Worm (Caenorhabditis elegans): ENCODE results near the gene nhr-31.

DNA sequence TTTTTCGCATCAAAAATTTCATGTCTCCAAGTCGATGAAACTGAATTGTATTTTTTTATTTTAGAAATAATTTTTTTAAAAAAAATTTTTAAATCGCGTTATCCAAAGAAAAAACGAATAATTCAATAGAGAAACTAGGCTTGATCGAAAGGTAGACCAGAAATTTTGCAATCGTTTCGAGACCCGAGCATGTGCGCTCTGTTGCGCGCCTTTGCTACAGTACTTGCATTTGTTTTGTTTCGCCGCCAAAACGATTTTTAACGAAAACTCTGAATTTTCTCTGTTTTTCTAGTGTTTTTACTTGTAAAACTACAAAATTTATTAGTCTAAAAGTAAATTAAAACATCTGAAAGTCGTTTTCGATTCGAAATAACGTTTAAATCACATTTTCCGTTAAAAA is 32.0 kb upstream of the nhr-31 start:
- TF ChIP-seq nhr-77 (tag; optimal IDR thresholded peaks at IDR 0.05) = no peak
- TF ChIP-seq zag-1 (tag; optimal IDR thresholded peaks at IDR 0.05) = no peak
- TF ChIP-seq ama-1 (optimal IDR thresholded peaks at IDR 0.05) = no peak
- no peak for TF ChIP-seq fkh-10 (GFP tag; optimal IDR thresholded peaks at IDR 0.05)
- no peak for TF ChIP-seq hmg-11 (tag; optimal IDR thresholded peaks at IDR 0.05)
- TF ChIP-seq tbx-2 (tag; optimal IDR thresholded peaks at IDR 0.05) = no peak
- TF ChIP-seq ztf-11 (tag; optimal IDR thresholded peaks at IDR 0.05) = no peak
